Worm (Caenorhabditis elegans) whole organism, mixed stage, embryonic: ENCODE measurements around the gene C31G12.3.

Experiments used
- M03D4.4 ChIP-seq: sonication (generic microtip); optimal IDR thresholded peaks from 2 replicates; lab custom pipeline; 2017; ENCODE audit warnings: mild to moderate bottlenecking, missing genetic modification characterization, missing compliant biosample characterization
- bed-3 ChIP-seq: fragments of 200-800 bp; sonication (Bioruptor generic); optimal IDR thresholded peaks from 3 replicates; lab custom pipeline; 2018; ENCODE audit warnings: mild to moderate bottlenecking, missing genetic modification characterization, moderate library complexity, missing compliant biosample characterization
- blmp-1 ChIP-seq: fragments of 150-350 bp; optimal IDR thresholded peaks from 2 replicates; lab custom pipeline; 2014; ENCODE audit warnings: missing biosample characterization, missing genetic modification characterization
- ceh-39 ChIP-seq: fragments of 150-350 bp; optimal IDR thresholded peaks from 2 replicates; lab custom pipeline; 2014; ENCODE audit warnings: missing biosample characterization, missing genetic modification characterization
- ceh-43 ChIP-seq: fragments of 200-800 bp; sonication (Bioruptor generic); optimal IDR thresholded peaks from 2 replicates; lab custom pipeline; 2018; ENCODE audit warnings: mild to moderate bottlenecking, missing genetic modification characterization, moderate library complexity, missing compliant biosample characterization
- ces-1 ChIP-seq: fragments of 150-350 bp; optimal IDR thresholded peaks from 2 replicates; lab custom pipeline; 2014; ENCODE audit warnings: missing biosample characterization, missing genetic modification reagents, missing genetic modification characterization
- drap-1 ChIP-seq: fragments of 200-800 bp; sonication (Bioruptor generic); optimal IDR thresholded peaks from 3 replicates; lab custom pipeline; 2018; ENCODE audit warnings: mild to moderate bottlenecking, missing genetic modification characterization, missing compliant biosample characterization
- elt-1 ChIP-seq: sonication (generic microtip); optimal IDR thresholded peaks from 2 replicates; lab custom pipeline; 2017; ENCODE audit warnings: missing genetic modification characterization, mild to moderate bottlenecking, missing compliant biosample characterization, antibody characterized with exemption, moderate library complexity, borderline replicate concordance; ENCODE audit not compliant: insufficient read depth
- elt-3 ChIP-seq: fragments of 150-350 bp; optimal IDR thresholded peaks from 2 replicates; lab custom pipeline; 2014; ENCODE audit warnings: missing biosample characterization, missing genetic modification characterization
- ham-2 ChIP-seq: fragments of 200-800 bp; sonication (Bioruptor generic); optimal IDR thresholded peaks from 2 replicates; lab custom pipeline; 2018; ENCODE audit warnings: mild to moderate bottlenecking, missing genetic modification characterization, missing compliant biosample characterization
- hlh-1 ChIP-seq: fragments of 150-350 bp; optimal IDR thresholded peaks from 2 replicates; lab custom pipeline; 2014; ENCODE audit warnings: missing biosample characterization, missing genetic modification reagents, missing genetic modification characterization
- lin-13 ChIP-seq: fragments of 150-350 bp; optimal IDR thresholded peaks from 2 replicates; lab custom pipeline; 2014; ENCODE audit warnings: missing biosample characterization, missing genetic modification characterization
- lin-32 ChIP-seq: fragments of 200-800 bp; sonication (Bioruptor generic); optimal IDR thresholded peaks from 2 replicates; lab custom pipeline; 2018; ENCODE audit warnings: mild to moderate bottlenecking, missing genetic modification characterization, missing compliant biosample characterization
- lsy-2 ChIP-seq: fragments of 150-350 bp; optimal IDR thresholded peaks from 2 replicates; lab custom pipeline; 2014; ENCODE audit warnings: missing biosample characterization, missing genetic modification characterization
- mab-5 ChIP-seq: fragments of 150-350 bp; optimal IDR thresholded peaks from 2 replicates; lab custom pipeline; 2014; ENCODE audit warnings: missing biosample characterization, missing genetic modification characterization
- mep-1 ChIP-seq: fragments of 150-350 bp; optimal IDR thresholded peaks from 2 replicates; lab custom pipeline; 2017; ENCODE audit warnings: missing biosample characterization, missing genetic modification reagents, missing genetic modification characterization, inconsistent platforms
- mls-2 ChIP-seq: sonication (generic microtip); optimal IDR thresholded peaks from 2 replicates; lab custom pipeline; 2016; ENCODE audit warnings: mild to moderate bottlenecking, missing genetic modification characterization, moderate library complexity, missing compliant biosample characterization
- nhr-2 ChIP-seq: fragments of 150-350 bp; optimal IDR thresholded peaks from 2 replicates; lab custom pipeline; 2014; ENCODE audit warnings: missing biosample characterization, missing genetic modification characterization
- nhr-237 ChIP-seq: fragments of 150-350 bp; optimal IDR thresholded peaks from 2 replicates; lab custom pipeline; 2014; ENCODE audit warnings: missing biosample characterization, missing genetic modification characterization
- nhr-28 ChIP-seq: fragments of 150-350 bp; optimal IDR thresholded peaks from 2 replicates; lab custom pipeline; 2014; ENCODE audit warnings: missing biosample characterization, missing genetic modification characterization
- nhr-76 ChIP-seq: sonication (generic microtip); optimal IDR thresholded peaks from 2 replicates; lab custom pipeline; 2017; ENCODE audit warnings: missing biosample characterization, missing genetic modification characterization
- pha-4 ChIP-seq: fragments of 150-350 bp; optimal IDR thresholded peaks from 2 replicates; lab custom pipeline; 2018; ENCODE audit warnings: missing biosample characterization, missing genetic modification reagents, missing genetic modification characterization
- sem-2 ChIP-seq: fragments of 200-800 bp; sonication (Bioruptor generic); optimal IDR thresholded peaks from 2 replicates; lab custom pipeline; 2018; ENCODE audit warnings: mild to moderate bottlenecking, missing genetic modification characterization, missing compliant biosample characterization
- snpc-4 ChIP-seq: fragments of 150-350 bp; optimal IDR thresholded peaks from 2 replicates; lab custom pipeline; 2014; ENCODE audit warnings: missing biosample characterization, missing genetic modification characterization
- sptf-1 ChIP-seq: sonication (generic microtip); optimal IDR thresholded peaks from 2 replicates; lab custom pipeline; 2017; ENCODE audit warnings: mild to moderate bottlenecking, missing genetic modification characterization, moderate library complexity, missing compliant biosample characterization
- tbx-8 ChIP-seq: fragments of 200-800 bp; sonication (Bioruptor generic); optimal IDR thresholded peaks from 2 replicates; lab custom pipeline; 2018; ENCODE audit warnings: mild to moderate bottlenecking, missing genetic modification characterization, moderate library complexity, missing compliant biosample characterization
- unc-39 ChIP-seq: fragments of 150-350 bp; optimal IDR thresholded peaks from 2 replicates; lab custom pipeline; 2014; ENCODE audit warnings: missing biosample characterization, missing genetic modification characterization
- unc-62 ChIP-seq: fragments of 150-350 bp; optimal IDR thresholded peaks from 2 replicates; lab custom pipeline; 2014; ENCODE audit warnings: missing biosample characterization, missing genetic modification reagents, missing genetic modification characterization
- zip-8 ChIP-seq: fragments of 150-350 bp; optimal IDR thresholded peaks from 2 replicates; lab custom pipeline; 2014; ENCODE audit warnings: missing biosample characterization, missing genetic modification characterization

The C31G12.3 gene

ce11 chrV:18161228-18161627 lies 23.8 kb upstream of the C31G12.3 start, which contains the start of gene C14A6.13:
TSS of gene C14A6.13 (minus strand) at chrV:18161328.
- no peak for TF ChIP-seq unc-39
- TF ChIP-seq sptf-1, result no peak
- no peak for TF ChIP-seq elt-1 (tag; lab: Kevin White, UChicago)
- TF ChIP-seq nhr-2 (tag; lab: Kevin White, UChicago), result no peak
- no peak for TF ChIP-seq ceh-39 (tag; lab: Kevin White, UChicago)
- TF ChIP-seq unc-62 (GFP tag; lab: Kevin White, UChicago), result no peak
- no peak for TF ChIP-seq elt-3 (tag; lab: Kevin White, UChicago)
- TF ChIP-seq blmp-1 (tag; lab: Kevin White, UChicago), result no peak
- TF ChIP-seq nhr-76 (tag; lab: Kevin White, UChicago), result no peak
- TF ChIP-seq bed-3 (GFP tag; lab: Kevin White, UChicago), result no peak

- TF ChIP-seq lsy-2, result no peak
- TF ChIP-seq ces-1, result no peak
- TF ChIP-seq M03D4.4 (tag; lab: Kevin White, UChicago), result no peak
- no peak for TF ChIP-seq nhr-28 (tag; lab: Kevin White, UChicago)
- no peak for TF ChIP-seq ceh-43
- no peak for TF ChIP-seq hlh-1 (tag; lab: Kevin White, UChicago)
- TF ChIP-seq sptf-1, result no peak
- no peak for TF ChIP-seq lin-13
- TF ChIP-seq unc-62 (GFP tag; lab: Kevin White, UChicago), result no peak
- TF ChIP-seq mls-2 (tag; lab: Kevin White, UChicago), result no peak
- TF ChIP-seq nhr-237 (tag; lab: Kevin White, UChicago), result no peak
- TF ChIP-seq, all 35 proteins: peak for 0
Measured at ce11 chrV:18162568-18162967, 22.4 kb upstream of the C31G12.3 start, which contains the start of gene C14A6.12. TSS of gene C14A6.12 (minus strand) at chrV:18162668.

- TF ChIP-seq zip-8, result peak; percentile 96
- TF ChIP-seq snpc-4 (tag; lab: Kevin White, UChicago), result no peak
Measured at ce11 chrV:18163434-18163833, 21.6 kb upstream of the C31G12.3 start.

- no peak for TF ChIP-seq nhr-76 (tag; lab: Kevin White, UChicago)
- no peak for TF ChIP-seq elt-1 (tag; lab: Kevin White, UChicago)
- no peak for TF ChIP-seq zip-8
- no peak for TF ChIP-seq hlh-1 (tag; lab: Kevin White, UChicago)
- no peak for TF ChIP-seq mep-1 (tag; lab: Kevin White, UChicago)
Measured at ce11 chrV:18164758-18165157, 20.3 kb upstream of the C31G12.3 start, which contains the start of gene C14A6.5. TSS of gene C14A6.5 (minus strand) at chrV:18164858.

ce11 chrV:18167161-18167560 lies 17.8 kb upstream of the C31G12.3 start, which contains the start of gene C14A6.6:
TSS of gene C14A6.6 (minus strand) at chrV:18167261.
- TF ChIP-seq nhr-2 (tag; lab: Kevin White, UChicago) (no peak), zip-8 (no peak), ceh-43 (no peak), ces-1 (no peak), tbx-8 (no peak), lsy-2 (no peak), nhr-237 (tag; lab: Kevin White, UChicago) (no peak), ham-2 (GFP tag; lab: Kevin White, UChicago) (no peak), pha-4 (tag; lab: Kevin White, UChicago) (no peak), lin-13 (no peak), sem-2 (GFP tag; lab: Kevin White, UChicago) (no peak), mab-5 (tag; lab: Kevin White, UChicago) (no peak)

ce11 chrV:18168266-18168665 lies 16.7 kb upstream of the C31G12.3 start, which contains the start of gene C14A6.7:
TSS of gene C14A6.7 (minus strand) at chrV:18168366.
- TF ChIP-seq mls-2 (tag; lab: Kevin White, UChicago) (no peak), drap-1 (GFP tag; lab: Kevin White, UChicago) (no peak), lsy-2 (no peak), sem-2 (GFP tag; lab: Kevin White, UChicago) (no peak), ceh-43 (no peak), hlh-1 (tag; lab: Kevin White, UChicago) (no peak), M03D4.4 (tag; lab: Kevin White, UChicago) (no peak), nhr-76 (tag; lab: Kevin White, UChicago) (no peak)

- no peak for TF ChIP-seq lsy-2
- no peak for TF ChIP-seq zip-8
- TF ChIP-seq tbx-8, result no peak
- TF ChIP-seq ceh-43, result no peak
- TF ChIP-seq lin-13, result no peak
- no peak for TF ChIP-seq M03D4.4 (tag; lab: Kevin White, UChicago)
- no peak for TF ChIP-seq blmp-1 (tag; lab: Kevin White, UChicago)
- TF ChIP-seq unc-39, result no peak
- no peak for TF ChIP-seq lin-32
- TF ChIP-seq hlh-1 (tag; lab: Kevin White, UChicago), result no peak
Measured at ce11 chrV:18171568-18171967, 13.4 kb upstream of the C31G12.3 start, which contains the start of gene C14A6.8. TSS of gene C14A6.8 (minus strand) at chrV:18171668.
